Fruit fly (Drosophila melanogaster): ENCODE data around the gene Men-b.

dm6 chr3R:27152129-27152968, 887 bp downstream of the Men-b start:
- TF ChIP-seq Scr (GFP tag; IDR thresholded peaks at IDR 0.05; ENCODE audit: partially characterized antibody): no peak
- 0 out of 4 replicates have a peak, but pooled peaks have one; percentile 20 for TF ChIP-seq Gug (GFP tag; IDR thresholded peaks at IDR 0.05)

Measured in whole organism, embryonic.